Worm (Caenorhabditis elegans) whole organism, midembryonic: ENCODE data around the gene T27E7.4.

Experiments
- T22C8.4 ChIP-seq: fragments of 200-800 bp; sonication (Bioruptor generic); IDR thresholded peaks from 2 replicates; pipeline ENCODE4 v1.3.6; 2022; ENCODE audit warnings: missing genetic modification characterization, missing compliant biosample characterization
- cog-1 ChIP-seq: sonication (generic microtip); optimal IDR thresholded peaks from 2 replicates; lab custom pipeline; 2016; ENCODE audit warnings: missing genetic modification characterization, missing compliant biosample characterization
- flt-1 ChIP-seq: fragments of 200-800 bp; sonication (Bioruptor generic); IDR thresholded peaks from 2 replicates; pipeline ENCODE4 v1.3.6; 2022; ENCODE audit warnings: missing genetic modification characterization, missing compliant biosample characterization
- klf-2 ChIP-seq: fragments of 200-800 bp; sonication (Bioruptor generic); conservative IDR thresholded peaks from 2 replicates; pipeline ENCODE4 v1.3.6; 2022; ENCODE audit warnings: missing genetic modification reagents, missing genetic modification characterization, missing compliant biosample characterization
- med-1 ChIP-seq: sonication (generic microtip); optimal IDR thresholded peaks from 2 replicates; lab custom pipeline; 2017; ENCODE audit warnings: missing genetic modification characterization, mild to moderate bottlenecking, missing compliant biosample characterization, antibody characterized with exemption, missing genetic modification reagents; ENCODE audit not compliant: insufficient read depth
- ref-1 ChIP-seq: fragments of 200-800 bp; sonication (Bioruptor generic); conservative IDR thresholded peaks from 2 replicates; pipeline ENCODE4 v1.3.6; 2022; ENCODE audit warnings: missing genetic modification reagents, missing genetic modification characterization, missing compliant biosample characterization
- tab-1 ChIP-seq: fragments of 200-800 bp; sonication (Bioruptor generic); IDR thresholded peaks from 2 replicates; pipeline ENCODE4 v1.3.6; 2022; ENCODE audit warnings: missing genetic modification characterization, missing compliant biosample characterization
- ztf-23 ChIP-seq: fragments of 200-800 bp; sonication (Bioruptor generic); IDR thresholded peaks from 2 replicates; pipeline ENCODE4 v1.3.6; 2022; ENCODE audit warnings: missing genetic modification reagents, missing genetic modification characterization, missing compliant biosample characterization
- ztf-29 ChIP-seq: fragments of 200-800 bp; sonication (Bioruptor generic); IDR thresholded peaks from 2 replicates; pipeline ENCODE4 v1.3.6; 2022; ENCODE audit warnings: missing genetic modification reagents, missing genetic modification characterization, missing compliant biosample characterization

T27E7.4 gene

DNA sequence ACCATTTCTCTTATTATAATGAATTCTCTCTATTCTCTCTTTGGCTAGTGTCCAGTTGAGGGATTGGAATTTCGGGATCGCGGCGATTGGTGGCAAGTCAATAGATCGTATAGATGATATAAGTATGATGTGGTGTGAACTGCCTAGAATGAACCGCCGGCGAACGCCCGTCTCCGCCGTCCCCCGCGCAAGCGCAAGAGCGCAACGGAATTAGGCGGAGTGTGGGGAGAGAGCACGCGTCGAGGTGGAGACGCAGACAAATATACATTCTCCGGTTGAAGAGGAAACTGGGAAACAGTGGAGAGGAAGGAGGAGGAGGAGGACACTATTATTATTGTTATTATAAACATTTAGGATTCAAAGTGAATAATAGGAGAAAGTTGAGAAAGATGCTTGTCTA is 38.4 kb downstream of the T27E7.4 start:
- TF ChIP-seq cog-1 (tag; lab: Kevin White, UChicago) = peak; percentile 48
- TF ChIP-seq ztf-23 = peak; percentile 64; the same call in 1 of the 2 replicates
- TF ChIP-seq tab-1 = no peak

DNA sequence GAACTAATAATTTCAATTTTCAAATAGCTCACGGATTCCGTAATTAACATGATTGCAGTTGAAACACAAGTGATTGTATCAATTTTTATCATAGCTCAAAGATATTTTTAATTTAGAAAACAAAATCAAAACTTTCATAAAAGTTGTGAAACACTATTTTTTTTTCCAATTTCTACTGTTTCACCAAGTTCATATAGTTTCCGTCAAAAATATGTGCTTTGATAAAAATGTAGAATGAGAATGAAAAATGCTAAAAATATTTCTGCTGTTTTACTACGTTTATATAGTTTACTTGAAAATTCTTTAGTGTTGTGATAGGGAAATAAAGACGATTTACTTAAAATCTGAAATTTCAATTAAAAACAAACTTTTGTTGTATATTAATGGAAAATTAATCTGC is 39.4 kb downstream of the T27E7.4 start:
- TF ChIP-seq med-1 (GFP tag; lab: Kevin White, UChicago) = no peak
- TF ChIP-seq klf-2 (GFP tag; lab: Robert Waterston, UW) = no peak
- no peak for TF ChIP-seq tab-1
- TF ChIP-seq T22C8.4 (GFP tag; lab: Robert Waterston, UW) = no peak
- no peak for TF ChIP-seq ref-1 (GFP tag; lab: Robert Waterston, UW)
- TF ChIP-seq ztf-29 (GFP tag; lab: Robert Waterston, UW) = no peak
- no peak for TF ChIP-seq flt-1 (GFP tag; lab: Robert Waterston, UW)
- TF ChIP-seq ztf-23 = no peak
- no peak for TF ChIP-seq cog-1 (tag; lab: Kevin White, UChicago)

DNA sequence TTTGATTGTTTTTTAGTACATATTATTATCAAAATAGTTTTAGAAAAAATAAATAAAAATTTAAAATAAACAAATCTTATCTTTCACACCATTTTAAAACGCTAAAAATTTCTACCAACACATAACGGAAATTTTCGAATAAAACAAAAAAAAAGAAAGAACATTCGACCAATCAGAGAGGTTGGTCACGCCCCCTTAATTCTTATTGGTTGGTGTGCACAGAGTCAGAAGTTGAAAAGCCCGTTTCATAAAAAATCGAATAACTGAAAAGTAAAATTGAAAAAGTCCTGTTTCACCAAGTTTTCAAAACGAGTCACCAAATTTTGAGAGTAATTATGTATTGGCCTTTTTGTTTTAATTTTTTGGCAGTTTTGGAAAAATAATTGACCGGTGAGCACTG is 43.7 kb downstream of the T27E7.4 start:
- TF ChIP-seq ref-1 (GFP tag; lab: Robert Waterston, UW) (no peak), tab-1 (no peak), cog-1 (tag; lab: Kevin White, UChicago) (no peak), ztf-29 (GFP tag; lab: Robert Waterston, UW) (no peak), klf-2 (GFP tag; lab: Robert Waterston, UW) (no peak)
